Fruit fly (Drosophila melanogaster) whole organism, embryonic: ENCODE results near the gene Mtl.

Experiments used
- CG10209 ChIP-seq: fragments of 200-800 bp; sonication (Bioruptor generic); optimal IDR thresholded peaks from 3 replicates; lab custom pipeline; 2017; ENCODE audit warnings: missing biosample characterization, mild to moderate bottlenecking, missing genetic modification characterization, missing genetic modification reagents
- CG1024 ChIP-seq: fragments of 200-800 bp; sonication (Bioruptor generic); IDR thresholded peaks from 2 replicates; pipeline ENCODE4 v1.3.6; 2022; ENCODE audit warnings: missing biosample characterization, missing genetic modification characterization
- CG10274 ChIP-seq: fragments of 200-800 bp; sonication (Bioruptor generic); optimal IDR thresholded peaks from 3 replicates; lab custom pipeline; 2017; ENCODE audit warnings: missing biosample characterization, mild to moderate bottlenecking, missing genetic modification characterization
- CG11247 ChIP-seq: fragments of 200-800 bp; sonication (Bioruptor generic); IDR thresholded peaks from 2 replicates; pipeline ENCODE4 v1.3.6; 2022; ENCODE audit warnings: missing biosample characterization, missing genetic modification characterization
- CG11456 ChIP-seq: fragments of 200-800 bp; sonication (Bioruptor generic); IDR thresholded peaks from 3 replicates; pipeline ENCODE4 v1.3.6; 2022; ENCODE audit warnings: missing biosample characterization, missing genetic modification characterization
- CG11723 ChIP-seq: fragments of 200-800 bp; sonication (Bioruptor generic); optimal IDR thresholded peaks from 2 replicates; lab custom pipeline; 2017; ENCODE audit warnings: missing biosample characterization, mild to moderate bottlenecking, missing genetic modification characterization
- CG12219 ChIP-seq: fragments of 200-800 bp; sonication (Bioruptor generic); optimal IDR thresholded peaks from 3 replicates; lab custom pipeline; 2018; ENCODE audit warnings: missing biosample characterization, mild to moderate bottlenecking, missing genetic modification characterization
- CG12299 ChIP-seq: fragments of 200-800 bp; sonication (Bioruptor generic); optimal IDR thresholded peaks from 2 replicates; lab custom pipeline; 2018; ENCODE audit warnings: missing biosample characterization, mild to moderate bottlenecking, missing genetic modification characterization
- CG12659 ChIP-seq: fragments of 200-800 bp; sonication (Bioruptor generic); optimal IDR thresholded peaks from 3 replicates; lab custom pipeline; 2017; ENCODE audit warnings: mild to moderate bottlenecking, missing biosample characterization, missing genetic modification reagents, missing genetic modification characterization
- CG13775 ChIP-seq: fragments of 200-800 bp; sonication (Bioruptor generic); optimal IDR thresholded peaks from 3 replicates; lab custom pipeline; 2017; ENCODE audit warnings: missing biosample characterization, mild to moderate bottlenecking, missing genetic modification characterization
- CG17612 ChIP-seq: fragments of 200-800 bp; sonication (Bioruptor generic); IDR thresholded peaks from 2 replicates; pipeline ENCODE4 v1.3.6; 2022; ENCODE audit warnings: missing biosample characterization, missing genetic modification characterization
- CG17912 ChIP-seq: fragments of 200-800 bp; sonication (Bioruptor generic); optimal IDR thresholded peaks from 2 replicates; lab custom pipeline; 2018; ENCODE audit warnings: missing biosample characterization, mild to moderate bottlenecking, missing genetic modification characterization
- CG18011 ChIP-seq: fragments of 200-800 bp; sonication (Bioruptor generic); optimal IDR thresholded peaks from 2 replicates; lab custom pipeline; 2017; ENCODE audit warnings: missing biosample characterization, missing genetic modification characterization, mild to moderate bottlenecking, moderate library complexity, missing genotype
- CG18764 ChIP-seq: fragments of 200-800 bp; sonication (Bioruptor generic); optimal IDR thresholded peaks from 3 replicates; lab custom pipeline; 2016; ENCODE audit warnings: missing biosample characterization, missing genetic modification characterization
- CG4360 ChIP-seq: fragments of 200-800 bp; sonication (Bioruptor generic); IDR thresholded peaks from 2 replicates; pipeline ENCODE4 v1.3.6; 2022; ENCODE audit warnings: missing biosample characterization, missing genetic modification characterization
- CG6854 ChIP-seq: fragments of 200-800 bp; sonication (Bioruptor generic); optimal IDR thresholded peaks from 3 replicates; lab custom pipeline; 2017; ENCODE audit warnings: missing biosample characterization, mild to moderate bottlenecking, missing genetic modification characterization
- CG7271 ChIP-seq: fragments of 200-800 bp; sonication (Bioruptor generic); optimal IDR thresholded peaks from 2 replicates; lab custom pipeline; 2018; ENCODE audit warnings: missing biosample characterization, mild to moderate bottlenecking, missing genetic modification characterization, moderate library complexity
- CG8290 ChIP-seq, 3 experiments: fragments of 200-800 bp; sonication (Bioruptor generic); optimal IDR thresholded peaks; 2 replicates each; lab custom pipeline; 2016 to 2019; ENCODE audit warnings: missing biosample characterization in 3 of 3, missing genetic modification characterization in 3 of 3, mild to moderate bottlenecking in 2 of 3, moderate library complexity in 1 of 3
- CG8944 ChIP-seq: fragments of 200-800 bp; sonication (Bioruptor generic); optimal IDR thresholded peaks from 3 replicates; lab custom pipeline; 2016; ENCODE audit warnings: missing biosample characterization, missing genetic modification characterization
- CG9727 ChIP-seq: fragments of 200-800 bp; sonication (Bioruptor generic); optimal IDR thresholded peaks from 3 replicates; lab custom pipeline; 2017; ENCODE audit warnings: missing biosample characterization, mild to moderate bottlenecking, missing genetic modification characterization
- CG9817 ChIP-seq: fragments of 200-800 bp; sonication (Bioruptor generic); optimal IDR thresholded peaks from 2 replicates; lab custom pipeline; 2018; ENCODE audit warnings: missing biosample characterization, mild to moderate bottlenecking, missing genetic modification characterization, moderate library complexity
- CG9932 ChIP-seq: fragments of 200-800 bp; sonication (Bioruptor generic); IDR thresholded peaks from 2 replicates; pipeline ENCODE4 v1.3.6; 2022; ENCODE audit warnings: missing biosample characterization, missing genetic modification characterization
- Deaf1 ChIP-seq: fragments of 200-800 bp; optimal IDR thresholded peaks from 3 replicates; lab custom pipeline; 2019; ENCODE audit warnings: missing biosample characterization, mild to moderate bottlenecking, missing genetic modification characterization, moderate library complexity
- Dfd ChIP-seq, 2 experiments: fragments of >200 bp; optimal IDR thresholded peaks; 2 replicates each; lab custom pipeline; 2017; ENCODE audit warnings: missing biosample characterization in 2 of 2, missing genetic modification characterization in 2 of 2
- Doc3 ChIP-seq: fragments of 200-800 bp; sonication (Bioruptor generic); IDR thresholded peaks from 3 replicates; pipeline ENCODE4 v1.3.6; 2022; ENCODE audit warnings: missing biosample characterization, missing genetic modification characterization; ENCODE audit not compliant: partially characterized antibody
- Ets65A ChIP-seq: fragments of 200-800 bp; sonication (Bioruptor generic); peaks from one replicate; lab custom pipeline; 2016; ENCODE audit warnings: missing biosample characterization, missing genetic modification characterization
- H15 ChIP-seq: fragments of 200-800 bp; sonication (Bioruptor generic); IDR thresholded peaks from 3 replicates; pipeline ENCODE4 v1.3.6; 2022; ENCODE audit warnings: missing biosample characterization, missing genetic modification characterization
- HmgD ChIP-seq: fragments of 200-800 bp; sonication (Bioruptor generic); optimal IDR thresholded peaks from 3 replicates; lab custom pipeline; 2016; ENCODE audit warnings: missing biosample characterization, missing genetic modification characterization
- HmgZ ChIP-seq: fragments of 200-800 bp; sonication (Bioruptor generic); optimal IDR thresholded peaks from 2 replicates; lab custom pipeline; 2018; ENCODE audit warnings: missing biosample characterization, mild to moderate bottlenecking, missing genetic modification characterization
- Hr39 ChIP-seq: fragments of >200 bp; optimal IDR thresholded peaks from 2 replicates; lab custom pipeline; 2017
- Opbp ChIP-seq: fragments of 200-800 bp; sonication (Bioruptor generic); IDR thresholded peaks from 3 replicates; pipeline ENCODE4 v1.3.6; 2022; ENCODE audit warnings: missing biosample characterization, missing genetic modification characterization; ENCODE audit not compliant: partially characterized antibody
- Pdp1 ChIP-seq, 2 experiments: fragments of 200-800 bp; sonication (Bioruptor generic); optimal IDR thresholded peaks; 3 replicates each; lab custom pipeline; 2016; ENCODE audit warnings: missing biosample characterization in 2 of 2, missing genetic modification characterization in 2 of 2, mild to moderate bottlenecking in 1 of 2, moderate library complexity in 1 of 2
- Trl ChIP-seq, 3 experiments: fragments of >200 bp in 2 of 3; fragments of 200-800 bp in 1 of 3; sonication (Bioruptor generic) in 1 of 3; optimal IDR thresholded peaks; 2 replicates in 1 of 3; 3 replicates in 2 of 3; lab custom pipeline; 2016 to 2017; ENCODE audit warnings: missing biosample characterization in 1 of 3, missing genetic modification characterization in 1 of 3
- ash1 ChIP-seq: fragments of 200-800 bp; sonication (Bioruptor generic); optimal IDR thresholded peaks from 2 replicates; lab custom pipeline; 2018; ENCODE audit warnings: missing biosample characterization, mild to moderate bottlenecking, missing genetic modification characterization
- ato ChIP-seq: fragments of 200-800 bp; sonication (Bioruptor generic); IDR thresholded peaks from 2 replicates; pipeline ENCODE4 v1.3.6; 2022; ENCODE audit warnings: missing biosample characterization, missing genetic modification characterization; ENCODE audit not compliant: partially characterized antibody
- az2 ChIP-seq: fragments of 200-800 bp; sonication (Bioruptor generic); optimal IDR thresholded peaks from 3 replicates; lab custom pipeline; 2016; ENCODE audit warnings: missing biosample characterization, missing genetic modification characterization
- bsh ChIP-seq, 2 experiments: fragments of 200-800 bp; sonication (Bioruptor generic); optimal IDR thresholded peaks; 2 replicates each; lab custom pipeline; 2017 to 2018; ENCODE audit warnings: mild to moderate bottlenecking in 2 of 2, missing biosample characterization in 2 of 2, missing genetic modification characterization in 2 of 2, moderate library complexity in 1 of 2
- dm ChIP-seq: fragments of 200-800 bp; sonication (Bioruptor generic); optimal IDR thresholded peaks from 3 replicates; lab custom pipeline; 2016; ENCODE audit warnings: missing biosample characterization, missing genetic modification characterization
- esg ChIP-seq: fragments of 200-800 bp; sonication (Bioruptor generic); conservative IDR thresholded peaks from 2 replicates; pipeline ENCODE4 v1.3.6; 2022; ENCODE audit warnings: missing biosample characterization, missing genetic modification characterization
- eyg ChIP-seq: fragments of 200-800 bp; sonication (Bioruptor generic); optimal IDR thresholded peaks from 3 replicates; lab custom pipeline; 2016; ENCODE audit warnings: missing biosample characterization, missing genetic modification characterization
- gcm2 ChIP-seq: fragments of 200-800 bp; sonication (Bioruptor generic); optimal IDR thresholded peaks from 2 replicates; lab custom pipeline; 2016; ENCODE audit warnings: missing biosample characterization, missing genetic modification characterization
- grau ChIP-seq: fragments of 200-800 bp; optimal IDR thresholded peaks from 3 replicates; lab custom pipeline; 2019; ENCODE audit warnings: missing biosample characterization, mild to moderate bottlenecking, missing genetic modification characterization, moderate library complexity
- lbe ChIP-seq: fragments of 200-800 bp; sonication (Bioruptor generic); optimal IDR thresholded peaks from 2 replicates; lab custom pipeline; 2016; ENCODE audit warnings: missing biosample characterization, mild to moderate bottlenecking, missing genetic modification characterization
- nerfin-1 ChIP-seq: fragments of 200-800 bp; sonication (Bioruptor generic); optimal IDR thresholded peaks from 3 replicates; lab custom pipeline; 2019; ENCODE audit warnings: missing biosample characterization, mild to moderate bottlenecking, missing genetic modification characterization, moderate library complexity
- nerfin-2 ChIP-seq: fragments of 200-800 bp; sonication (Bioruptor generic); IDR thresholded peaks from 2 replicates; pipeline ENCODE4 v1.3.6; 2022; ENCODE audit warnings: missing biosample characterization, missing genetic modification characterization; ENCODE audit not compliant: partially characterized antibody
- phol ChIP-seq: fragments of 200-800 bp; sonication (Bioruptor generic); optimal IDR thresholded peaks from 3 replicates; lab custom pipeline; 2018; ENCODE audit warnings: missing biosample characterization, mild to moderate bottlenecking, missing genetic modification characterization, moderate library complexity
- shn ChIP-seq: fragments of 200-800 bp; sonication (Bioruptor generic); optimal IDR thresholded peaks from 3 replicates; lab custom pipeline; 2016; ENCODE audit warnings: missing biosample characterization, missing genetic modification characterization
- toy ChIP-seq: fragments of 200-800 bp; sonication (Bioruptor generic); IDR thresholded peaks from 2 replicates; pipeline ENCODE4 v1.3.6; 2022; ENCODE audit warnings: missing biosample characterization, missing genetic modification characterization

Gene Mtl

dm6 chr3R:27643080-27643479, 6.9 kb downstream of the Mtl start:
- TF ChIP-seq CG12299 (tag; lab: Kevin White, UChicago), result no peak
- no peak for TF ChIP-seq CG18011
- no peak for TF ChIP-seq shn
- peak; percentile 19 for TF ChIP-seq Ets65A (GFP tag; lab: Kevin White, UChicago)
- peak; percentile 76 for TF ChIP-seq CG8290 (GFP tag; optimal IDR thresholded peaks at IDR 0.05; lab: Kevin White, UChicago)
- TF ChIP-seq CG8290 (tag; optimal IDR thresholded peaks at IDR 0.05; lab: Kevin White, UChicago), result peak in 1 of 2 experiments; percentile 87
- TF ChIP-seq CG18764 (GFP tag; lab: Kevin White, UChicago), result no peak
- TF ChIP-seq ash1 (GFP tag; lab: Kevin White, UChicago), result no peak
- TF ChIP-seq grau (tag; lab: Kevin White, UChicago), result no peak
- no peak for TF ChIP-seq CG7271
- no peak for TF ChIP-seq nerfin-1 (tag; lab: Kevin White, UChicago)
- TF ChIP-seq CG17612 (GFP tag; lab: Robert Waterston, UW), result peak; percentile 89

DNA sequence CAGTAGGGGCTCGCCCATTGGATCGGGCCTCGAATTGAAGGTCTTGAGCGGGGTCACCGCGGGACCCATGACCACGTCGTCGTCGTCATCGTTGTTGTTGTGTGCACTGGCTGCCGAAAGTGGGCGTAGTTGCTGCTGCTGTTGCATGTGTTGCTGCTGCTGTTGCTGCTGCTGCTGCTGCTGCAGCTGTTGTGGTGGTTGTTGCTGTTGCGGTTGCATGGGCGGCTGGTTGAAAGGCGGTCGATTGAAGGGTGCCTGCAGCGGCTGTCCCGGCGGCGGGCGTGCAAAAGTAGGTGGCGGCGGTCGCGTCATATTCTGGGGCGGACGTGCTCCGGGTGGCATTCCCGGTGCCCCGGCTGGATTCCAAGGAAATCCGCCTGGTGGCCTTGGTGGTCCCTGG, 11.6 kb downstream of the Mtl start:
- peak in 1 of 2 experiments; percentile 80 for TF ChIP-seq Dfd (GFP tag; optimal IDR thresholded peaks at IDR 0.05; lab: Kevin White, UChicago)
- TF ChIP-seq CG4360 (GFP tag; lab: Robert Waterston, UW), result no peak
- TF ChIP-seq dm (GFP tag; lab: Kevin White, UChicago), result no peak
- no peak for TF ChIP-seq az2 (GFP tag; lab: Kevin White, UChicago)
- TF ChIP-seq Hr39 (lab: Kevin White, UChicago), result peak; percentile 15
- TF ChIP-seq, all 482 proteins: peak for 2

dm6 chr3R:27651710-27652109, 15.5 kb downstream of the Mtl start:
- no peak for TF ChIP-seq Trl (optimal IDR thresholded peaks at IDR 0.05; lab: Kevin White, UChicago)
- no peak for TF ChIP-seq Trl (GFP tag; optimal IDR thresholded peaks at IDR 0.05; lab: Kevin White, UChicago)
- no peak for TF ChIP-seq CG17912
- no peak for TF ChIP-seq ato (GFP tag; lab: Robert Waterston, UW)
- TF ChIP-seq CG1024 (GFP tag; lab: Robert Waterston, UW), result no peak
- TF ChIP-seq CG11456 (GFP tag; lab: Robert Waterston, UW), result no peak
- no peak for TF ChIP-seq nerfin-2 (GFP tag; lab: Robert Waterston, UW)
- TF ChIP-seq HmgZ (tag; lab: Kevin White, UChicago), result peak; percentile 18
- TF ChIP-seq CG10274, result no peak
- no peak for TF ChIP-seq esg (GFP tag; lab: Robert Waterston, UW)
- TF ChIP-seq CG9817, result no peak
- TF ChIP-seq CG10209 (GFP tag; lab: Kevin White, UChicago), result no peak
- TF ChIP-seq gcm2 (GFP tag; lab: Kevin White, UChicago), result no peak
- TF ChIP-seq eyg (GFP tag; lab: Kevin White, UChicago), result no peak
- TF ChIP-seq phol (tag; lab: Kevin White, UChicago), result no peak
- no peak for TF ChIP-seq bsh (GFP tag; optimal IDR thresholded peaks at IDR 0.05; lab: Kevin White, UChicago)
- TF ChIP-seq Doc3 (GFP tag; lab: Robert Waterston, UW), result no peak
- TF ChIP-seq Opbp (GFP tag; lab: Robert Waterston, UW), result peak; percentile 32; the same call in 1 of the 3 replicates
- no peak for TF ChIP-seq H15 (GFP tag; lab: Robert Waterston, UW)
- TF ChIP-seq Deaf1 (tag; lab: Kevin White, UChicago), result no peak
- TF ChIP-seq CG11723 (GFP tag; lab: Kevin White, UChicago), result no peak
- TF ChIP-seq CG12219, result no peak
- TF ChIP-seq CG8944 (GFP tag; lab: Kevin White, UChicago), result no peak
- TF ChIP-seq CG13775 (GFP tag; lab: Kevin White, UChicago), result no peak
- TF ChIP-seq lbe (GFP tag; lab: Kevin White, UChicago), result no peak
- TF ChIP-seq Pdp1 (GFP tag; optimal IDR thresholded peaks at IDR 0.05; lab: Kevin White, UChicago), result no peak
- no peak for TF ChIP-seq toy (GFP tag; lab: Robert Waterston, UW)
- TF ChIP-seq CG9932 (GFP tag; lab: Robert Waterston, UW), result no peak
- TF ChIP-seq CG12659 (GFP tag; lab: Kevin White, UChicago), result peak; percentile 7
- no peak for TF ChIP-seq CG11247 (GFP tag; lab: Robert Waterston, UW)
- no peak for TF ChIP-seq CG9727 (GFP tag; lab: Kevin White, UChicago)
- no peak for TF ChIP-seq CG6854
- TF ChIP-seq HmgD (GFP tag; lab: Kevin White, UChicago), result no peak
- TF ChIP-seq Ets65A (GFP tag; lab: Kevin White, UChicago), result peak; percentile 68
